Fruit fly (Drosophila melanogaster): Measurements from ENCODE around the gene enc.

The enc gene

DNA sequence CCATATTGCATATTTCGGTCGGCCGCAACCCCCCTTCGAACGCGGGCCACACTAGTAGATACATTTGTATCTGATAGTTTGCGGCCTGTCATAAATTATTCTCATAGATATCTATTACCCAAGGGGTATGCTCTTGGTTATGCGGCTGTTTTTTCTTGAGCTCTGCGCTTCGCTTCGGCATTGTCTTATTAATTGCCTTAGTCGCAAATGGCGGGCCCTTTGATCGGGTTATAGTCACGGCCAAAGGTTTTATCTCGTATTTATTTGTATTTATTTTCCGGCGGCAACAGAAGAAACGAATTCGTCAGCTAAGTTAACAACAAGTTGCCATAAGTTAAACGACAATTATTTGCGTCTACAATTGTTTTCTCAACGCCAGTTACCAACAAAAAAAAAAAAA lies 37.5 kb downstream of the enc start:
- TF ChIP-seq EcR (GFP tag; optimal IDR thresholded peaks at IDR 0.05) = no peak

DNA sequence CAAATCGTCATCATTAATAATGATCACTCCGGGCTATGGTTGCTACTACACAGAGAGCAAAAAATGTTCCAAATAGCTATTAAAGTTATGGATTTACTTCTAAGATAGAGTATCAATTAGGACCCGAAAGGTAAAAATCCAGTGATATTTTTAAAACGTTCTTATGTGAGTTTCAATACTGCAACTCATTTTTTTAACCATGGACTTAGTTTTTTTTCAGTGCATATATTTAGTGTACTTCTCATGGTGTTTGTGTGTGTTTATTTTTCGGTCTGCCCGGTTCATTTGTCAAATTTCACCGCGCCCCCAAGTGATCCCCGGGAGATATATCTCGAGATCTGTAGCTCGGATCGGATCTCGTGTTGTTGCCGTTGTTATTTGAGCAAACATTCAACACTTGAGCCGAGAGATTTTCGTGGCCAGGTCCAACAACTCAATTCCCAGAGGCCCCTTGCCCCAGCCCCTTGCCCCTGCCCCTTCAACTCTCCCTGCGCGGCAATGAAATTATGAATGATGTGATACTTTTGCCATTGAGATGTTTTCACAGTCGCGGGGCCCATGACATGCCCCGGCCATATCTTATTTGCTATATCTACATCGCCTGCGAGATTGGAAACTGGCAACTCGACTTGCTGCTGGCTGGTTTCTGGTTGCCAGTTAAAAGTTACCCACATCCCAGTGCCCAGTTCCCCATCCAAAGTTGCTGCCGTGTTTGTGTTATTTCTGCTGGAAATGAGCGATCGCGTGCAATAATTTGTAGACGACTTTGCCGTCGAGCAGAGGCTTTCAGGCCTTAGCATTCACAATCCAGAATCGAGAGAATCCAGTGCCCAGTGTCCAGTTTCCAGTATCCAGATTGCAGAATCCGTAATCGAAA lies 44.3 kb downstream of the enc start:
- TF ChIP-seq Dll (optimal IDR thresholded peaks at IDR 0.05) (no peak), pan (optimal IDR thresholded peaks at IDR 0.05) (no peak), EcR (GFP tag; optimal IDR thresholded peaks at IDR 0.05) (no peak), psq (optimal IDR thresholded peaks at IDR 0.05) (no peak), usp (GFP tag; optimal IDR thresholded peaks at IDR 0.05) (no peak), CG8478 (optimal IDR thresholded peaks at IDR 0.05) (no peak)

DNA sequence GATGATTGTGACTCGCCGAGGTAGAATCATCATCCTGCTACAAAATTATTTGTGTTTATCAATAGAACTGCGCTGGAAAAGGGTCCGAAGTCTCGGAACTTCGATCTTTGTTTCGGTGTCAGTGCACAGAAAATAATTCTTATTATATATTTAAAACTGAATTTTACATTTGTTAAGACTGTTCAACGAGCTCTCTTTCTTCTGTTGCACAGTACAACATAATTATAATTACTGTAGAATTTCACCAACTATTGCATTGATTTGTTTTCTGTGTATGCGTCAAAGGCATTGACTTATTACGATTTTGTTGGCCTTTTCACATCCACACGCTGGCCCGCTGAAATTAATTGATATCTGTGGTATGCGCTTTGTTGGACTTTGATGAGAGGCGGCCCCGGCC lies 45.0 kb downstream of the enc start:
- TF ChIP-seq EcR (GFP tag; optimal IDR thresholded peaks at IDR 0.05) (no peak), usp (GFP tag; optimal IDR thresholded peaks at IDR 0.05) (no peak), pan (optimal IDR thresholded peaks at IDR 0.05) (no peak), CG8478 (optimal IDR thresholded peaks at IDR 0.05) (no peak), psq (optimal IDR thresholded peaks at IDR 0.05) (no peak), Dll (optimal IDR thresholded peaks at IDR 0.05) (no peak)

DNA sequence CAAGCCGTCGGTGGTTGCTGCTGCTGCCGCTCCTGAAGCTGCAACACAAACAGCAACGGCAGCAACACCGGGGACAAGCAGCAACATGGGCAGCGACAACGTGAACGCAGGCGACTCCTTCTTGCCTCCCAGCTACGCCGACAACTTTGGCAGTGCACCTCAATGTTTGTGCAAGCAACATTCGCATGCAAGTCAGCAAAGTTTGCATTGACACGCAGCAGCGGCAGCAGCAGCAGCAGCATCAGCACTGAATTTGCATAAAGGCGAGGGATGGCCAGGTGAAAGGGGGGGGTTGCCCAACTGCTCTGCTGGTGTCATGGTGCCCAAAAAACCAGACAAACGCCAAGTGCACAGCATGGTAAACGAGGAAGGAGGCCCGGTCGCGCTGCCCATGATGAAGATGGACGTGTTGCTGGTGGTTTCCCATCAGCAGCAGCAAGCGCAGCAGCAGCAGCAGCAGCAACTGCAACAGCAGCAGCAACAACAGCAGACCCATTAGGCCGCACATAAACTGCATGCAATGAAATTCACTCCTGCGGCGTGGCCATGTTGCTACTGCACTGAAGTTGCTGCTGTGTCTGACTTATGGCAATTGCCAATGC lies 46.9 kb downstream of the enc start:
- no peak for TF ChIP-seq pan (optimal IDR thresholded peaks at IDR 0.05)
- no peak for TF ChIP-seq Dll (optimal IDR thresholded peaks at IDR 0.05)
- TF ChIP-seq usp (GFP tag; optimal IDR thresholded peaks at IDR 0.05) = no peak
- TF ChIP-seq psq (optimal IDR thresholded peaks at IDR 0.05) = no peak
- TF ChIP-seq EcR (GFP tag; optimal IDR thresholded peaks at IDR 0.05) = no peak
- no peak for TF ChIP-seq CG8478 (optimal IDR thresholded peaks at IDR 0.05)

DNA sequence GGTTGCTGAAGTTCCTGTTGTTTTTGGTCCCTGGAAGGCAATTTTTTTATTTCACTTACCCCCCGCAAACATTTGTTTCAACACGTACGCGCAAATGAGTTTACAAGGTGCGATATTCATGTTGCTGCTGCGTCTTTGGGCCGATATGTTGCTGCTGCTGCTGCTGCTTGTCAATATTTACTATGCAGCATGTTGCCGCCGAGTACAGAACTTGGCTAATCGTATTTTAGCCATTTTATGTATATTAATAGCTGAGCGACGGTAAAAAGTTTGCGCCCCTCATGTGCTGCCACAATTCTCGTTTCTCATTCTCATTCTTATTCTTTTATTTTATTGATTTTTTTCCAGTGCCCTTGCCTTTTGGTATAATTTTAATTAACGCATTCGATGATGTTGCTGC lies 48.0 kb downstream of the enc start:
- no peak for TF ChIP-seq usp (GFP tag; optimal IDR thresholded peaks at IDR 0.05)
- TF ChIP-seq CG8478 (optimal IDR thresholded peaks at IDR 0.05) = no peak
- TF ChIP-seq EcR (GFP tag; optimal IDR thresholded peaks at IDR 0.05) = no peak
- TF ChIP-seq pan (optimal IDR thresholded peaks at IDR 0.05) = no peak
- no peak for TF ChIP-seq Dll (optimal IDR thresholded peaks at IDR 0.05)
- TF ChIP-seq psq (optimal IDR thresholded peaks at IDR 0.05) = no peak

DNA sequence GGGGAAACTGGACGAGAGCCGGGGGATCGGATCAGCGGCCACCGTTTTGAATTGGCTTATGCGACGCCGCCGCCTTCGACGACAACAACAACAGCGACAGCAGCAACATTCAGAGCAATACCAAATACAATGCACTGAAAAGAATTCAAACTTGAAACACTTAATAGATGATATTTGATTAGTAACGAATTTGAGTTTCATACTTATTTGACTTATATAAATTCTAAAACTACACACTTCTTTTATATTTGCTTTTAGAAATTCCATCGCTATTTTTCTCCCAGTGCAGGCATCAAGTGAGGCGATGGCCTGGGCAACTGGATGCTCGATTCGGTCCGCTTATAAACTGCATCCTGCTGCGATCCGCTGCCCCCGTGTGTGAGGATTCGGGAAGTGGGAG lies 49.5 kb downstream of the enc start:
- TF ChIP-seq pan (optimal IDR thresholded peaks at IDR 0.05) (no peak), CG8478 (optimal IDR thresholded peaks at IDR 0.05) (no peak), EcR (GFP tag; optimal IDR thresholded peaks at IDR 0.05) (no peak), Dll (optimal IDR thresholded peaks at IDR 0.05) (no peak), psq (optimal IDR thresholded peaks at IDR 0.05) (no peak), usp (GFP tag; optimal IDR thresholded peaks at IDR 0.05) (no peak)

DNA sequence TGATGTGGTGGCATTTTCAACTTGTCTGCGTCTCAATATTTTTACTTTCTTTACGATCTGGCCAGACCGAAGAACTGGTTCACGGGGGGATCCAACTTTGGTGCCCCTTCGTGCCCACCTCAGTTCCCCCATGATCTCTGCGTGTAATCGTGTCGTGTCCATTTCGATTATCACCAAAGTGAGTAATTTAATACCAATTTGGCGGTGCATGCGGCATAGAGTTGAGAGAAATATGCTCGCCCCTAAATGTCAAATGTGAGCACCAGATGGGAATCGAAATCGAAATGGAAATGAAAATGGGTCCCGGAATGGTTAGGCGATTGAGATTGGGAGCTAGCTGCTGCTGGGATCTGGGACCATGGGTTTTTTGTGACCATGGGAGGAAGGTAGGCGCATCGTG lies 52.8 kb downstream of the enc start:
- TF ChIP-seq Dll (optimal IDR thresholded peaks at IDR 0.05) (no peak), pan (optimal IDR thresholded peaks at IDR 0.05) (no peak), EcR (GFP tag; optimal IDR thresholded peaks at IDR 0.05) (no peak), CG8478 (optimal IDR thresholded peaks at IDR 0.05) (no peak), usp (GFP tag; optimal IDR thresholded peaks at IDR 0.05) (no peak), psq (optimal IDR thresholded peaks at IDR 0.05) (no peak)

DNA sequence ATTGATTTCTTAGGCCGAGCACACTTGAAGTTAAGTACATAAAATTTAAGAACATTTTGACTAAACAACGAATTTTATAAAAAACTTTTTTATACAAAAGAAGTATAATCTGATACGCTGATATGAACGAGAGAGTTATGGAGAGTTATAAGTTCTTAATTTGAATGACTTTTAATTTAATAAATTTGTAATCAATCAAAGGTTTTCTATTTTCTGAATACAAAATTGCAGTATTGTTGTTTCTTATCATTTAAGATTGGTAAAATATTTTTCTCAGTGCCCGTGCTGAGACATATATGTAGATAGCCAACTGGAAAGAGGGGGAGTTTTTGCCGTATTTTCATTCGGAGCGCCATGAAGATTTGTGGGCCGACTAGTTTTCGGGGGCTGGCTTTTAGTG lies 54.6 kb downstream of the enc start:
- TF ChIP-seq CG8478 (optimal IDR thresholded peaks at IDR 0.05) (no peak), psq (optimal IDR thresholded peaks at IDR 0.05) (no peak), usp (GFP tag; optimal IDR thresholded peaks at IDR 0.05) (no peak), EcR (GFP tag; optimal IDR thresholded peaks at IDR 0.05) (no peak), pan (optimal IDR thresholded peaks at IDR 0.05) (no peak), Dll (optimal IDR thresholded peaks at IDR 0.05) (no peak)

DNA sequence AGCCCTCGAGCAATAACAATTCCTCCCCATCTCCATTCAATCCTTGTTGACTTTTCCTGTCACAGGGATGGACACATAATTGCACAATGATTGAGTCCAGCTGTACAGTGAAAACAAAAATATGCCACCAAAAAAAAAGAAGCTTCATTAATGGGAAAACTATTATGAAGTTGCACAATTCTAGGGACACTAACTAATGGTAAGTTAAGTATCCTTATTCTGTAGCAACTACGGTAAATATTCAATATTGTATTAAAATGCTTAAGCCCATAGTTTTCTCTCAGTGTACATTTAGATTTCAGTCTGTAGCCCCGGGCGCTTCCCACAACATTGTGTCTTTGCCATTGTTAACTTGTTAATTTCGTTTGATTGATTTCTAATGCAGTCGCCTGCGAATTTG lies 56.5 kb downstream of the enc start:
- TF ChIP-seq EcR (GFP tag; optimal IDR thresholded peaks at IDR 0.05) (no peak), usp (GFP tag; optimal IDR thresholded peaks at IDR 0.05) (no peak), psq (optimal IDR thresholded peaks at IDR 0.05) (no peak), CG8478 (optimal IDR thresholded peaks at IDR 0.05) (no peak), pan (optimal IDR thresholded peaks at IDR 0.05) (no peak), Dll (optimal IDR thresholded peaks at IDR 0.05) (no peak)

DNA sequence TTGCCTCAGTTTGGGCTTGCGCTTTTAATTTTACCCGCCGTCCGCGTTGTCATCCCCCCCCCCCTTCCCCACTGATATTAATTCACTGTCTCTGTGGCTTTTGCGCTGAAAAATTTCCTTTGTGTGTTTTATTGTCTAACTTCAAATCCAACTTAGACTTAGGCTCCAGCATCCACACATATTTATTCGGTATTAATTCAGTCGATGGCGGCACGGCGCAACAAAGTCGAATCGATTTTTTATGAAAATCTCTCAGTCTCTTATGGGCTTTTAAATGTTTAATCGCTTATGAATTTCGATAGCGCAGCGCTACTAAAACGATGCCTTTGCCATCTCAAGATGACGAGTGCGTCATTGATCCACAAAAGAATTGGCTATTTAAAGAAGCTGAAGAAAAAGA lies 57.5 kb downstream of the enc start:
- TF ChIP-seq psq (optimal IDR thresholded peaks at IDR 0.05) (no peak), pan (optimal IDR thresholded peaks at IDR 0.05) (no peak), CG8478 (optimal IDR thresholded peaks at IDR 0.05) (no peak), usp (GFP tag; optimal IDR thresholded peaks at IDR 0.05) (no peak), EcR (GFP tag; optimal IDR thresholded peaks at IDR 0.05) (no peak), Dll (optimal IDR thresholded peaks at IDR 0.05) (no peak)

DNA sequence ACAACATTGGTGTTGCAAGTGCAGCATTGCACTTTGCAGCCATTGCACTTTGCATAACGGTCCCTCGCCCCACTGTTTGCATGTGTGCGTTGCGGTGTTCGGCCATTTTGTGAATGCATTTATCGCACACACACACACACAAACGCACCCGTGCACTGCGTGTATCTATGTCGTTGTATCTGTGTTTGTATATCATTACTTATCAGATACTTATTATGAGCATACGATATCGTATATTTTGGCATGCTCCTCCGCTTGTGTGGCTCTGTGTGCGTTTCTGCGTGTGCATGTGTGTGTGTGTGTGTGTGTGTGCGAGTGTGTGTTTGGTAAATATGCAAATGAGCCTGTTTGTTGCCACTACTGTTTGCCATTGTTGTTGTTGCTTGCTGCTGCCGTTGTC lies 58.4 kb downstream of the enc start:
- TF ChIP-seq usp (GFP tag; optimal IDR thresholded peaks at IDR 0.05) = no peak
- TF ChIP-seq Dll (optimal IDR thresholded peaks at IDR 0.05) = no peak
- no peak for TF ChIP-seq pan (optimal IDR thresholded peaks at IDR 0.05)
- TF ChIP-seq EcR (GFP tag; optimal IDR thresholded peaks at IDR 0.05) = no peak
- TF ChIP-seq CG8478 (optimal IDR thresholded peaks at IDR 0.05) = no peak
- TF ChIP-seq psq (optimal IDR thresholded peaks at IDR 0.05) = no peak

DNA sequence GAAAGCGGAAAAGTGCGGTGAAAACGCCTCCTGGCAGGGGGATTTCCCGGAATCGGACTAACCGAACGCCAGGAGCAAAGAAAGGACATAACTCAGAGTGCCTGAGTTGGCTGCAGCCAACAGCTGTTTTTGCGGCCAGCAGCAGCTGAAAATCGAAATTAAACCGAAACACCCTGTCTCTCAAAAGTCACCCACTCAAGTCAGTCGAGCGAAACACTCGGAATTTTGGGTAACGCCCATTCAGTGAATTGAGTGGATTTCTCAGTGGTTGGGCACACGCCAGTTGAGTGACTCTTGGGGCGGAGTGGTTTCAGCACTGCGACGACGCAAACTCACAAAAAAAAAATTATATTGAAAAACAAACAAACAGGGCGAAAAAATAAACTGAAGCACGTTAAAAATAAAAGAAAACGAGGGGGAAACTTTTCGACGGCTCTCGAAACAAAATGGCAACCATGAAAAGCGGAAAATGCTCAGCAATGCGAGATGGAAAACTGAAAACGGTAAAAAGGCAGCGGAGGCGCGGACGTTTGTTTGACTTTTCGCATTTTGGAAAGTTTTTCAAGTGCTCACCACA lies 60.3 kb downstream of the enc start:
- TF ChIP-seq EcR (GFP tag; optimal IDR thresholded peaks at IDR 0.05) (no peak), pan (optimal IDR thresholded peaks at IDR 0.05) (no peak), usp (GFP tag; optimal IDR thresholded peaks at IDR 0.05) (no peak), CG8478 (optimal IDR thresholded peaks at IDR 0.05) (no peak), psq (optimal IDR thresholded peaks at IDR 0.05) (no peak), Dll (optimal IDR thresholded peaks at IDR 0.05) (no peak)
